Worm (Caenorhabditis elegans) whole organism, L3 larva: ENCODE measurements around the gene C47E12.2.

Source experiments
- elt-1 ChIP-seq: fragments of 150-350 bp; optimal IDR thresholded peaks from 2 replicates; lab custom pipeline; 2014; ENCODE audit warnings: missing biosample characterization, missing genetic modification characterization
- elt-2 ChIP-seq: sonication (generic microtip); optimal IDR thresholded peaks from 2 replicates; lab custom pipeline; 2016; ENCODE audit warnings: missing genetic modification reagents, mild to moderate bottlenecking, missing genetic modification characterization, missing compliant biosample characterization
- eor-1 ChIP-seq, 2 experiments: fragments of 150-350 bp; optimal IDR thresholded peaks; 2 replicates each; lab custom pipeline; 2014 to 2018; ENCODE audit warnings: missing biosample characterization in 2 of 2, missing genetic modification characterization in 2 of 2
- fos-1 ChIP-seq: fragments of 150-350 bp; optimal IDR thresholded peaks from 2 replicates; lab custom pipeline; 2014; ENCODE audit warnings: missing biosample characterization, missing genetic modification characterization
- hmg-11 ChIP-seq: sonication (generic microtip); optimal IDR thresholded peaks from 2 replicates; lab custom pipeline; 2016; ENCODE audit warnings: missing genetic modification characterization, missing compliant biosample characterization
- mml-1 ChIP-seq: fragments of 150-350 bp; sonication (generic microtip); optimal IDR thresholded peaks from 3 replicates; lab custom pipeline; 2014; ENCODE audit warnings: missing biosample characterization, missing genetic modification characterization
- nhr-12 ChIP-seq: fragments of 150-350 bp; optimal IDR thresholded peaks from 2 replicates; lab custom pipeline; 2014; ENCODE audit warnings: missing biosample characterization, missing genetic modification characterization
- nhr-28 ChIP-seq: fragments of 150-350 bp; optimal IDR thresholded peaks from 2 replicates; lab custom pipeline; 2014; ENCODE audit warnings: missing biosample characterization, missing genetic modification characterization
- pha-4 ChIP-seq: fragments of 150-350 bp; optimal IDR thresholded peaks from 2 replicates; lab custom pipeline; 2014; ENCODE audit warnings: missing biosample characterization, missing genetic modification reagents, missing genetic modification characterization
- pqm-1 ChIP-seq: fragments of 150-350 bp; optimal IDR thresholded peaks from 2 replicates; lab custom pipeline; 2017; ENCODE audit warnings: missing biosample characterization, missing genetic modification characterization, inconsistent platforms
- snpc-4 ChIP-seq: fragments of 150-350 bp; optimal IDR thresholded peaks from 2 replicates; lab custom pipeline; 2014; ENCODE audit warnings: missing biosample characterization, missing genetic modification characterization
- unc-39 ChIP-seq: sonication (generic microtip); optimal IDR thresholded peaks from 4 replicates; lab custom pipeline; 2017; ENCODE audit warnings: missing biosample characterization, missing genetic modification characterization
- unc-62 ChIP-seq: fragments of 150-350 bp; sonication (generic microtip); optimal IDR thresholded peaks from 4 replicates; lab custom pipeline; 2014; ENCODE audit warnings: missing biosample characterization, missing genetic modification reagents, missing genetic modification characterization

- TF ChIP-seq unc-39 (no peak), mml-1 (tag; lab: Kevin White, UChicago) (no peak), pqm-1 (no peak), unc-62 (GFP tag; lab: Kevin White, UChicago) (no peak), eor-1 (tag; optimal IDR thresholded peaks at IDR 0.05; lab: Kevin White, UChicago) (no peak), hmg-11 (tag; lab: Kevin White, UChicago) (no peak), fos-1 (no peak), snpc-4 (tag; lab: Kevin White, UChicago) (no peak), elt-1 (tag; lab: Kevin White, UChicago) (no peak), elt-2 (tag; lab: Kevin White, UChicago) (no peak), nhr-12 (tag; lab: Kevin White, UChicago) (no peak), nhr-28 (no peak), pha-4 (tag; lab: Kevin White, UChicago) (no peak)
These were observed 24.3 kb upstream of the C47E12.2 start, which contains the start of gene gipc-2 for ce11 chrIV:10027566-10027965.
